Worm (Caenorhabditis elegans) whole organism, mixed stage, embryonic: ENCODE measurements around the gene oac-1.

ENCODE experiments used
- M03D4.4 ChIP-seq: sonication (generic microtip); optimal IDR thresholded peaks from 2 replicates; lab custom pipeline; 2017; ENCODE audit warnings: mild to moderate bottlenecking, missing genetic modification characterization, missing compliant biosample characterization
- ceh-39 ChIP-seq: fragments of 150-350 bp; optimal IDR thresholded peaks from 2 replicates; lab custom pipeline; 2014; ENCODE audit warnings: missing biosample characterization, missing genetic modification characterization
- ceh-43 ChIP-seq: fragments of 200-800 bp; sonication (Bioruptor generic); optimal IDR thresholded peaks from 2 replicates; lab custom pipeline; 2018; ENCODE audit warnings: mild to moderate bottlenecking, missing genetic modification characterization, moderate library complexity, missing compliant biosample characterization
- hlh-1 ChIP-seq: fragments of 150-350 bp; optimal IDR thresholded peaks from 2 replicates; lab custom pipeline; 2014; ENCODE audit warnings: missing biosample characterization, missing genetic modification reagents, missing genetic modification characterization
- lin-13 ChIP-seq: fragments of 150-350 bp; optimal IDR thresholded peaks from 2 replicates; lab custom pipeline; 2014; ENCODE audit warnings: missing biosample characterization, missing genetic modification characterization
- mep-1 ChIP-seq: fragments of 150-350 bp; optimal IDR thresholded peaks from 2 replicates; lab custom pipeline; 2017; ENCODE audit warnings: missing biosample characterization, missing genetic modification reagents, missing genetic modification characterization, inconsistent platforms
- nhr-12 ChIP-seq: fragments of 150-350 bp; optimal IDR thresholded peaks from 2 replicates; lab custom pipeline; 2014; ENCODE audit warnings: missing biosample characterization, missing genetic modification characterization
- nhr-2 ChIP-seq: fragments of 150-350 bp; optimal IDR thresholded peaks from 2 replicates; lab custom pipeline; 2014; ENCODE audit warnings: missing biosample characterization, missing genetic modification characterization
- nhr-76 ChIP-seq: sonication (generic microtip); optimal IDR thresholded peaks from 2 replicates; lab custom pipeline; 2017; ENCODE audit warnings: missing biosample characterization, missing genetic modification characterization
- pha-4 ChIP-seq: fragments of 150-350 bp; optimal IDR thresholded peaks from 2 replicates; lab custom pipeline; 2018; ENCODE audit warnings: missing biosample characterization, missing genetic modification reagents, missing genetic modification characterization
- snpc-4 ChIP-seq: fragments of 150-350 bp; optimal IDR thresholded peaks from 2 replicates; lab custom pipeline; 2014; ENCODE audit warnings: missing biosample characterization, missing genetic modification characterization
- sptf-1 ChIP-seq: sonication (generic microtip); optimal IDR thresholded peaks from 2 replicates; lab custom pipeline; 2017; ENCODE audit warnings: mild to moderate bottlenecking, missing genetic modification characterization, moderate library complexity, missing compliant biosample characterization
- ztf-11 ChIP-seq: fragments of 150-350 bp; optimal IDR thresholded peaks from 2 replicates; lab custom pipeline; 2014; ENCODE audit warnings: missing biosample characterization, missing genetic modification characterization

ce11 chrV:19520130-19520529 lies 35.6 kb downstream of the oac-1 start:
- TF ChIP-seq ztf-11 (no peak), pha-4 (tag; lab: Kevin White, UChicago) (no peak), M03D4.4 (tag; lab: Kevin White, UChicago) (no peak), ceh-43 (GFP tag; lab: Kevin White, UChicago) (no peak), ceh-39 (tag; lab: Kevin White, UChicago) (no peak), snpc-4 (tag; lab: Kevin White, UChicago) (no peak), mep-1 (tag; lab: Kevin White, UChicago) (no peak), nhr-12 (no peak), nhr-76 (tag; lab: Kevin White, UChicago) (no peak), nhr-2 (tag; lab: Kevin White, UChicago) (no peak), hlh-1 (tag; lab: Kevin White, UChicago) (no peak), lin-13 (tag; lab: Kevin White, UChicago) (no peak), sptf-1 (tag; lab: Kevin White, UChicago) (no peak)
